Worm (Caenorhabditis elegans): ENCODE measurements around the gene pot-2.

ce11 chrII:14569322-14569721, 45.3 kb downstream of the pot-2 start:
- no peak for TF ChIP-seq mdl-1 (tag; optimal IDR thresholded peaks at IDR 0.05)
- no peak for TF ChIP-seq skn-1 (tag; optimal IDR thresholded peaks at IDR 0.05)
- no peak for TF ChIP-seq lin-15B (tag; optimal IDR thresholded peaks at IDR 0.05)
